Worm (Caenorhabditis elegans): ENCODE data around the gene F23B12.7.

DNA sequence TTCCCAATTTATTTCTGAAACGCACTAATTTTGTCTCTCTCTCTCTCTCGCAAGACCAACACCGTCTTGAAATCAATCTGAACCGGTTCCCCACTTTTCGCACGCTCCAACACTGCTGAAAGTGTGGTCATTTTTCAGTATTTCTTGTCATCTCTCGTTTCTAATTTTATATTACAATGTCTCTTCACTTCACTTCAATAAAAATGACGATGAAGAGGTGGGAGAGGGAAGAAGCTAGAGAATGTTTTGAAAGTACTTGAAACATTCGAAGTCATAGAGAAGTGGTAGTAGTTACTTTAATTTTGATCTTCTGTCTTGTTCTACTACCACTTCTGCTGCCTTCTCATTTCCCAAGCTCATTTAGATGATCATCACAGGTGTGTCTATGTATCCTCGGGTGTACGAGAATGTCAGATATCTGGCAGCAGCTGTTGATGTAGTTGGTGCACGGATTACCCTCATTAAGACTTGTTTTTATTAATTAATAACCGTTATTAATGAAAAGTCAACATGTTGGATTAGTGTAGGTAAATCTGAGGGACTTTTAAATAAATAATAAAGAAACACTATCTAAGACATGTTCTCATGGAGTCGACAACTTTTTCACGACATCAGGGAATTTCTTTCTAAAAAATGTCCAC is 11.3 kb upstream of the F23B12.7 start:
- TF ChIP-seq ztf-23 (GFP tag; IDR thresholded peaks at IDR 0.05) (no peak), tab-1 (GFP tag; IDR thresholded peaks at IDR 0.05) (no peak), ref-1 (GFP tag; conservative IDR thresholded peaks at IDR 0.05) (no peak), flt-1 (GFP tag; IDR thresholded peaks at IDR 0.05) (no peak)
